Fruit fly (Drosophila melanogaster) whole organism, prepupa: ENCODE results near the gene CG1951.

Experiments
- Blimp-1 ChIP-seq: fragments of 200-800 bp; sonication (Bioruptor generic); optimal IDR thresholded peaks from 3 replicates; lab custom pipeline; 2017; ENCODE audit warnings: missing biosample characterization, missing genetic modification characterization, mild to moderate bottlenecking, moderate library complexity, missing genetic modification reagents
- CG11762 ChIP-seq: fragments of 200-800 bp; sonication (Bioruptor generic); optimal IDR thresholded peaks from 3 replicates; lab custom pipeline; 2016; ENCODE audit warnings: missing biosample characterization, missing genetic modification characterization; ENCODE audit not compliant: insufficient read depth
- CG15336 ChIP-seq: fragments of 200-800 bp; sonication (Bioruptor generic); IDR thresholded peaks from 2 replicates; pipeline ENCODE4 v1.3.6; 2022; ENCODE audit warnings: missing biosample characterization, missing genetic modification characterization
- CG3919 ChIP-seq: fragments of 200-800 bp; sonication (Bioruptor generic); optimal IDR thresholded peaks from 3 replicates; lab custom pipeline; 2016; ENCODE audit warnings: missing biosample characterization, missing genetic modification characterization
- Eip78C ChIP-seq: fragments of 200-800 bp; sonication (Bioruptor generic); peaks from one replicate; lab custom pipeline; 2016; ENCODE audit warnings: missing biosample characterization, missing genetic modification characterization
- Ets21C ChIP-seq: fragments of 200-800 bp; sonication (Bioruptor generic); optimal IDR thresholded peaks from 3 replicates; lab custom pipeline; 2016; ENCODE audit warnings: missing biosample characterization, missing genetic modification characterization
- Hr39 ChIP-seq: fragments of 200-800 bp; sonication (Bioruptor generic); optimal IDR thresholded peaks from 2 replicates; lab custom pipeline; 2016; ENCODE audit warnings: missing biosample characterization, missing genetic modification characterization
- Hr4 ChIP-seq: fragments of 200-800 bp; sonication (Bioruptor generic); optimal IDR thresholded peaks from 3 replicates; lab custom pipeline; 2016; ENCODE audit warnings: missing biosample characterization, missing genetic modification characterization
- OdsH ChIP-seq: fragments of 200-800 bp; sonication (Bioruptor generic); optimal IDR thresholded peaks from 3 replicates; lab custom pipeline; 2016; ENCODE audit warnings: missing biosample characterization, missing genetic modification characterization
- Sox14 ChIP-seq: fragments of 200-800 bp; sonication (Bioruptor generic); optimal IDR thresholded peaks from 3 replicates; lab custom pipeline; 2016; ENCODE audit warnings: missing biosample characterization, missing genetic modification characterization
- fd85E ChIP-seq: fragments of 200-800 bp; sonication (Bioruptor generic); optimal IDR thresholded peaks from 3 replicates; lab custom pipeline; 2016; ENCODE audit warnings: missing biosample characterization, missing genetic modification characterization
- lz ChIP-seq: fragments of 200-800 bp; sonication (Bioruptor generic); optimal IDR thresholded peaks from 3 replicates; lab custom pipeline; 2016; ENCODE audit warnings: missing biosample characterization, missing genetic modification characterization

DNA sequence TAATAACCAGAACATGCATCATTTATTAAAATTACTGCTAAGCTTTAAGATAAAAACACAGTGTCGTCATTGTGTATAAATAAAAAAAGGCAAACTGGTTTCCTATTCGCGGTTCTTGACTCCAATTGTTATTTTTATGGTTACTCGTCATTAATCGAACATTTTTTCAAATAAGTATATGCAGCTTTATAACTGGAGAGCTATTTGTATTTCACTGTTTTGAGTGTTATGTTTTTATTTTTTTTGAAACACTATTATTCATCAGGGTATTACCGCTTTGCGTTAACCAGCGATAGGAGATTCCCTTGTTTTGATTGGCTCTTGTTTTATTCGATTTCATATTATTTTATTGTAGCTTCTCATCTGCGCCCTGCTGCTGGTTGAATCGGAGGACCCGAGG is 15.9 kb upstream of the CG1951 start:
- TF ChIP-seq fd85E: no peak
- TF ChIP-seq CG15336 (GFP tag; lab: Robert Waterston, UW): no peak
- peak; percentile 15 for TF ChIP-seq OdsH
- TF ChIP-seq Hr4: no peak
- TF ChIP-seq Sox14 (GFP tag; lab: Kevin White, UChicago): no peak
- peak; percentile 88 for TF ChIP-seq Eip78C (GFP tag; lab: Kevin White, UChicago)
- no peak for TF ChIP-seq Ets21C (GFP tag; lab: Kevin White, UChicago)
- TF ChIP-seq Blimp-1 (GFP tag; lab: Kevin White, UChicago): no peak
- no peak for TF ChIP-seq Hr39
- TF ChIP-seq CG11762 (GFP tag; lab: Kevin White, UChicago): no peak
- TF ChIP-seq lz (GFP tag; lab: Kevin White, UChicago): no peak
- TF ChIP-seq CG3919: no peak
